Worm (Caenorhabditis elegans): ENCODE measurements around the gene nhr-56.

The nhr-56 gene

ce11 chrV:2251774-2252173 is 33.0 kb downstream of the nhr-56 start:
- TF ChIP-seq nhr-80 (tag; optimal IDR thresholded peaks at IDR 0.05) (peak; percentile 31), B0019.2 (GFP tag; conservative IDR thresholded peaks at IDR 0.05) (no peak)

ce11 chrV:2254553-2255124 is 35.8 kb downstream of the nhr-56 start, which contains the start of gene str-253:
str-253 (minus strand) TSS chrV:2254603.
- TF ChIP-seq zfh-2 (GFP tag; conservative IDR thresholded peaks at IDR 0.05), result peak; percentile 68
- no peak for TF ChIP-seq cebp-1 (GFP tag; IDR thresholded peaks at IDR 0.05)
- peak; percentile 35 for TF ChIP-seq cebp-1 (tag; optimal IDR thresholded peaks at IDR 0.05)
- no peak for TF ChIP-seq nhr-179 (tag; optimal IDR thresholded peaks at IDR 0.05)

ce11 chrV:2255191-2255590 is 36.4 kb downstream of the nhr-56 start, which contains the start of gene F41B5.1:
F41B5.1 (plus strand) TSS chrV:2255533.
- TF ChIP-seq hmg-1.2 (GFP tag; IDR thresholded peaks at IDR 0.05) (peak; percentile 85), mcd-1 (GFP tag; IDR thresholded peaks at IDR 0.05) (0 out of 2 replicates have a peak, but pooled peaks have one; percentile 10)

- TF ChIP-seq somi-1 (GFP tag; optimal IDR thresholded peaks at IDR 0.05), result no peak
- TF ChIP-seq B0336.3 (GFP tag; IDR thresholded peaks at IDR 0.05), result no peak
- TF ChIP-seq attf-5 (GFP tag; optimal IDR thresholded peaks at IDR 0.05), result peak; percentile 2
- no peak for TF ChIP-seq B0035.1 (tag; optimal IDR thresholded peaks at IDR 0.05)
- no peak for TF ChIP-seq ztf-3 (GFP tag; optimal IDR thresholded peaks at IDR 0.05)
- no peak for TF ChIP-seq akir-1 (GFP tag; optimal IDR thresholded peaks at IDR 0.05)
- no peak for TF ChIP-seq gei-17 (GFP tag; optimal IDR thresholded peaks at IDR 0.05)
- TF ChIP-seq cebp-1 (GFP tag; IDR thresholded peaks at IDR 0.05), result no peak
- TF ChIP-seq cebp-1 (tag; optimal IDR thresholded peaks at IDR 0.05), result peak; percentile 3
- TF ChIP-seq nhr-80 (tag; optimal IDR thresholded peaks at IDR 0.05), result peak; percentile 14
- no peak for TF ChIP-seq ztf-22 (GFP tag; optimal IDR thresholded peaks at IDR 0.05)
- TF ChIP-seq hmg-1.2 (GFP tag; IDR thresholded peaks at IDR 0.05), result peak; percentile 76; the same call in 1 of the 2 replicates
Measured at ce11 chrV:2259750-2260149, 40.9 kb downstream of the nhr-56 start, which contains the start of gene nhr-182. nhr-182 (minus strand) TSS chrV:2259927.

- TF ChIP-seq hlh-26 (GFP tag; conservative IDR thresholded peaks at IDR 0.05), result no peak
- TF ChIP-seq let-526 (GFP tag; IDR thresholded peaks at IDR 0.05), result no peak
- no peak for TF ChIP-seq Y79H2A.3 (GFP tag; conservative IDR thresholded peaks at IDR 0.05)
- no peak for TF ChIP-seq ztf-22 (GFP tag; optimal IDR thresholded peaks at IDR 0.05)
- no peak for TF ChIP-seq dpl-1 (GFP tag; optimal IDR thresholded peaks at IDR 0.05)
- no peak for TF ChIP-seq tlf-1 (GFP tag; optimal IDR thresholded peaks at IDR 0.05)
- TF ChIP-seq nhr-27 (tag; optimal IDR thresholded peaks at IDR 0.05), result no peak
- no peak for TF ChIP-seq ztf-26 (tag; optimal IDR thresholded peaks at IDR 0.05)
- no peak for TF ChIP-seq somi-1 (GFP tag; optimal IDR thresholded peaks at IDR 0.05)
- TF ChIP-seq unc-130 (GFP tag; optimal IDR thresholded peaks at IDR 0.05), result no peak
- no peak for TF ChIP-seq hrde-1 (tag; optimal IDR thresholded peaks at IDR 0.05; ENCODE audit: borderline replicate concordance)
- TF ChIP-seq madf-6 (GFP tag; IDR thresholded peaks at IDR 0.05), result no peak
Measured at ce11 chrV:2260660-2261059, 41.9 kb downstream of the nhr-56 start, which contains the start of gene F41B5.12. F41B5.12 (plus strand) TSS chrV:2260960.

ce11 chrV:2264455-2264854 is 45.7 kb downstream of the nhr-56 start, which contains the start of gene nhr-183:
nhr-183 (minus strand) TSS chrV:2264634.
- TF ChIP-seq cebp-1 (GFP tag; IDR thresholded peaks at IDR 0.05), result peak; percentile 69; the same call in 1 of the 2 replicates
- TF ChIP-seq cebp-1 (tag; optimal IDR thresholded peaks at IDR 0.05), result peak; percentile 90
- TF ChIP-seq aptf-2 (GFP tag; conservative IDR thresholded peaks at IDR 0.05), result no peak
